Worm (Caenorhabditis elegans): ENCODE data around the gene srx-59.

Gene srx-59

ce11 chrV:7005964-7006363 is 34.3 kb downstream of the srx-59 start, which contains the start of gene spig-10:
TSS of gene spig-10 (plus strand) at chrV:7006264.
- TF ChIP-seq lsy-2 (tag; optimal IDR thresholded peaks at IDR 0.05): no peak
- TF ChIP-seq bed-3 (GFP tag; optimal IDR thresholded peaks at IDR 0.05): no peak
- TF ChIP-seq nhr-237 (tag; optimal IDR thresholded peaks at IDR 0.05): no peak
- no peak for TF ChIP-seq unc-120 (tag; optimal IDR thresholded peaks at IDR 0.05; ENCODE audit: poor library complexity, severe bottlenecking)
- no peak for TF ChIP-seq blmp-1 (tag; optimal IDR thresholded peaks at IDR 0.05)
- TF ChIP-seq nhr-28 (tag; optimal IDR thresholded peaks at IDR 0.05): no peak

ce11 chrV:7007307-7007706 is 35.6 kb downstream of the srx-59 start, which contains the start of gene drd-10:
TSS of gene drd-10 (plus strand) at chrV:7007607.
- TF ChIP-seq lin-13 (tag; optimal IDR thresholded peaks at IDR 0.05) (no peak), mep-1 (tag; optimal IDR thresholded peaks at IDR 0.05) (no peak), nhr-28 (tag; optimal IDR thresholded peaks at IDR 0.05) (no peak), nhr-237 (tag; optimal IDR thresholded peaks at IDR 0.05) (no peak), sptf-1 (tag; optimal IDR thresholded peaks at IDR 0.05) (no peak)

ce11 chrV:7009461-7009860 is 37.8 kb downstream of the srx-59 start, which contains the start of gene C33G8.2:
TSS of gene C33G8.2 (plus strand) at chrV:7009761.
- TF ChIP-seq ceh-39 (tag; optimal IDR thresholded peaks at IDR 0.05) (no peak), nhr-237 (tag; optimal IDR thresholded peaks at IDR 0.05) (no peak), nhr-28 (tag; optimal IDR thresholded peaks at IDR 0.05) (no peak), unc-39 (tag; optimal IDR thresholded peaks at IDR 0.05) (no peak), ces-1 (GFP tag; optimal IDR thresholded peaks at IDR 0.05) (no peak), unc-62 (GFP tag; optimal IDR thresholded peaks at IDR 0.05) (no peak), blmp-1 (tag; optimal IDR thresholded peaks at IDR 0.05) (no peak)

- no peak for TF ChIP-seq cnd-1 (tag; optimal IDR thresholded peaks at IDR 0.05)
- TF ChIP-seq zip-8 (tag; optimal IDR thresholded peaks at IDR 0.05): no peak
- TF ChIP-seq lsy-2 (tag; optimal IDR thresholded peaks at IDR 0.05): no peak
- TF ChIP-seq hlh-1 (tag; optimal IDR thresholded peaks at IDR 0.05): no peak
- no peak for TF ChIP-seq nhr-76 (tag; optimal IDR thresholded peaks at IDR 0.05)
- no peak for TF ChIP-seq bed-3 (GFP tag; optimal IDR thresholded peaks at IDR 0.05)
- TF ChIP-seq sem-2 (GFP tag; optimal IDR thresholded peaks at IDR 0.05): no peak
- TF ChIP-seq nhr-237 (tag; optimal IDR thresholded peaks at IDR 0.05): no peak
- no peak for TF ChIP-seq pha-4 (tag; optimal IDR thresholded peaks at IDR 0.05)
- TF ChIP-seq nhr-28 (tag; optimal IDR thresholded peaks at IDR 0.05): no peak
Observed at ce11 chrV:7012617-7013016, 41.0 kb downstream of the srx-59 start, which contains the start of gene srw-127. TSS of gene srw-127 (plus strand) at chrV:7012917.

- TF ChIP-seq snpc-4 (tag; optimal IDR thresholded peaks at IDR 0.05): no peak
- TF ChIP-seq sem-2 (GFP tag; optimal IDR thresholded peaks at IDR 0.05): no peak
- no peak for TF ChIP-seq nhr-76 (tag; optimal IDR thresholded peaks at IDR 0.05)
- TF ChIP-seq cnd-1 (tag; optimal IDR thresholded peaks at IDR 0.05): no peak
- no peak for TF ChIP-seq ceh-43 (GFP tag; optimal IDR thresholded peaks at IDR 0.05)
Observed at ce11 chrV:7015872-7016271, 44.2 kb downstream of the srx-59 start, which contains the start of gene C33G8.13. TSS of gene C33G8.13 (minus strand) at chrV:7015972.

ce11 chrV:7017059-7017458 is 45.4 kb downstream of the srx-59 start, which contains the start of gene srsx-32:
TSS of gene srsx-32 (plus strand) at chrV:7017359.
- TF ChIP-seq hlh-1 (tag; optimal IDR thresholded peaks at IDR 0.05) (no peak), ceh-43 (GFP tag; optimal IDR thresholded peaks at IDR 0.05) (no peak), zip-8 (tag; optimal IDR thresholded peaks at IDR 0.05) (no peak), sem-2 (GFP tag; optimal IDR thresholded peaks at IDR 0.05) (no peak), ces-1 (GFP tag; optimal IDR thresholded peaks at IDR 0.05) (no peak), sptf-1 (tag; optimal IDR thresholded peaks at IDR 0.05) (no peak), elt-1 (tag; optimal IDR thresholded peaks at IDR 0.05; ENCODE audit: borderline replicate concordance, insufficient read depth) (no peak), nhr-12 (tag; optimal IDR thresholded peaks at IDR 0.05) (no peak), unc-39 (tag; optimal IDR thresholded peaks at IDR 0.05) (no peak)

ce11 chrV:7021772-7022171 is 50.1 kb downstream of the srx-59 start, which contains the start of gene F20A1.4:
TSS of gene F20A1.4 (minus strand) at chrV:7021872.
- TF ChIP-seq ceh-83 (GFP tag; optimal IDR thresholded peaks at IDR 0.05): no peak
- no peak for TF ChIP-seq blmp-1 (tag; optimal IDR thresholded peaks at IDR 0.05)
- no peak for TF ChIP-seq nhr-237 (tag; optimal IDR thresholded peaks at IDR 0.05)
- TF ChIP-seq mab-5 (tag; optimal IDR thresholded peaks at IDR 0.05): no peak
- TF ChIP-seq nhr-2 (tag; optimal IDR thresholded peaks at IDR 0.05): no peak
- TF ChIP-seq lin-13 (tag; optimal IDR thresholded peaks at IDR 0.05): no peak
- TF ChIP-seq elt-3 (tag; optimal IDR thresholded peaks at IDR 0.05): no peak

Measured in whole organism, mixed stage, embryonic.